Worm (Caenorhabditis elegans) whole organism, L1 larva: ENCODE measurements around the gene Y69H2.17.

ENCODE experiments used
- C16A3.4 ChIP-seq: fragments of 150-350 bp; optimal IDR thresholded peaks from 2 replicates; lab custom pipeline; 2014; ENCODE audit warnings: missing biosample characterization, missing genetic modification characterization
- blmp-1 ChIP-seq: fragments of 150-350 bp; optimal IDR thresholded peaks from 2 replicates; lab custom pipeline; 2014; ENCODE audit warnings: missing biosample characterization, missing genetic modification characterization
- ceh-8 ChIP-seq: fragments of 200-800 bp; sonication (Bioruptor generic); optimal IDR thresholded peaks from 2 replicates; lab custom pipeline; 2018; ENCODE audit warnings: mild to moderate bottlenecking, missing genetic modification characterization, moderate library complexity, missing compliant biosample characterization
- ceh-82 ChIP-seq, 3 experiments: fragments of 150-350 bp in 1 of 3; sonication (generic microtip) in 2 of 3; optimal IDR thresholded peaks; 2 replicates each; lab custom pipeline; 2014 to 2017; ENCODE audit warnings: missing biosample characterization in 3 of 3, missing genetic modification characterization in 3 of 3
- ceh-88 ChIP-seq: fragments of 200-800 bp; sonication (Bioruptor generic); IDR thresholded peaks from 2 replicates; pipeline ENCODE4 v1.3.6; 2022; ENCODE audit warnings: missing genetic modification characterization, missing compliant biosample characterization
- ceh-90 ChIP-seq: sonication (generic microtip); optimal IDR thresholded peaks from 2 replicates; lab custom pipeline; 2016; ENCODE audit warnings: missing genetic modification characterization, missing compliant biosample characterization
- ces-1 ChIP-seq: fragments of 150-350 bp; optimal IDR thresholded peaks from 2 replicates; lab custom pipeline; 2014; ENCODE audit warnings: missing biosample characterization, missing genetic modification reagents, missing genetic modification characterization
- dpl-1 ChIP-seq, 3 experiments: fragments of 150-350 bp in 2 of 3; sonication (generic microtip) in 1 of 3; optimal IDR thresholded peaks; 2 replicates each; lab custom pipeline; 2014 to 2017; ENCODE audit warnings: missing biosample characterization in 3 of 3, missing genetic modification characterization in 3 of 3, missing genetic modification reagents in 3 of 3
- efl-1 ChIP-seq, 4 experiments: fragments of 150-350 bp; optimal IDR thresholded peaks in 3 of 4; peaks in 1 of 4; 1 replicate in 1 of 4; 2 replicates in 3 of 4; lab custom pipeline; 2014; ENCODE audit warnings: missing biosample characterization in 2 of 4, missing genetic modification characterization in 2 of 4, missing genetic modification reagents in 2 of 4
- elt-3 ChIP-seq, 6 experiments: fragments of 150-350 bp in 1 of 6; sonication (generic microtip); optimal IDR thresholded peaks; 2 replicates each; lab custom pipeline; 2017 to 2018; ENCODE audit warnings: missing biosample characterization in 6 of 6, missing genetic modification characterization in 6 of 6, inconsistent platforms in 1 of 6
- grh-1 ChIP-seq: fragments of 200-800 bp; sonication (Bioruptor generic); IDR thresholded peaks from 2 replicates; pipeline ENCODE4 v1.3.6; 2022; ENCODE audit warnings: missing genetic modification reagents, missing genetic modification characterization, missing compliant biosample characterization
- hlh-4 ChIP-seq: sonication (generic microtip); optimal IDR thresholded peaks from 2 replicates; lab custom pipeline; 2016; ENCODE audit warnings: mild to moderate bottlenecking, missing genetic modification characterization, missing compliant biosample characterization
- irx-1 ChIP-seq: sonication (generic microtip); optimal IDR thresholded peaks from 2 replicates; lab custom pipeline; 2016; ENCODE audit warnings: missing genetic modification characterization, missing compliant biosample characterization
- lin-13 ChIP-seq: fragments of 150-350 bp; optimal IDR thresholded peaks from 2 replicates; lab custom pipeline; 2014; ENCODE audit warnings: missing biosample characterization, missing genetic modification reagents, missing genetic modification characterization
- lin-14 ChIP-seq: fragments of 200-800 bp; sonication (Bioruptor generic); optimal IDR thresholded peaks from 2 replicates; lab custom pipeline; 2018; ENCODE audit warnings: mild to moderate bottlenecking, missing genetic modification characterization, moderate library complexity, missing compliant biosample characterization
- lin-35 ChIP-seq, 2 experiments: fragments of 150-350 bp; optimal IDR thresholded peaks; 2 replicates each; lab custom pipeline; 2014; ENCODE audit warnings: missing biosample characterization in 2 of 2, missing genetic modification characterization in 2 of 2, missing genetic modification reagents in 2 of 2
- lir-3 ChIP-seq: sonication (generic microtip); optimal IDR thresholded peaks from 2 replicates; lab custom pipeline; 2016; ENCODE audit warnings: mild to moderate bottlenecking, missing genetic modification characterization, moderate library complexity, missing compliant biosample characterization; ENCODE audit not compliant: poor library complexity
- lsy-2 ChIP-seq, 2 experiments: fragments of 150-350 bp; optimal IDR thresholded peaks; 2 replicates each; lab custom pipeline; 2014; ENCODE audit warnings: missing biosample characterization in 2 of 2, missing genetic modification characterization in 2 of 2
- mdl-1 ChIP-seq, 2 experiments: fragments of 150-350 bp; optimal IDR thresholded peaks; 2 replicates each; lab custom pipeline; 2014 to 2017; ENCODE audit warnings: missing biosample characterization in 2 of 2, missing genetic modification characterization in 2 of 2, inconsistent platforms in 1 of 2
- mep-1 ChIP-seq: fragments of 150-350 bp; optimal IDR thresholded peaks from 2 replicates; lab custom pipeline; 2014; ENCODE audit warnings: missing biosample characterization, missing genetic modification characterization
- nhr-11 ChIP-seq: fragments of 150-350 bp; optimal IDR thresholded peaks from 2 replicates; lab custom pipeline; 2014; ENCODE audit warnings: missing biosample characterization, missing genetic modification characterization
- nhr-12 ChIP-seq: sonication (generic microtip); optimal IDR thresholded peaks from 2 replicates; lab custom pipeline; 2017; ENCODE audit warnings: missing biosample characterization, missing genetic modification characterization
- nhr-19 ChIP-seq: fragments of 200-800 bp; sonication (Bioruptor generic); conservative IDR thresholded peaks from 2 replicates; pipeline ENCODE4 v1.3.6; 2022; ENCODE audit warnings: missing genetic modification characterization, missing compliant biosample characterization
- nhr-20 ChIP-seq: sonication (generic microtip); optimal IDR thresholded peaks from 2 replicates; lab custom pipeline; 2016; ENCODE audit warnings: mild to moderate bottlenecking, missing genetic modification characterization, missing compliant biosample characterization
- nhr-28 ChIP-seq: fragments of 150-350 bp; optimal IDR thresholded peaks from 2 replicates; lab custom pipeline; 2014; ENCODE audit warnings: missing biosample characterization, missing genetic modification characterization
- nhr-47 ChIP-seq: sonication (generic microtip); optimal IDR thresholded peaks from 2 replicates; lab custom pipeline; 2016; ENCODE audit warnings: mild to moderate bottlenecking, missing genetic modification characterization, moderate library complexity, missing compliant biosample characterization
- nhr-77 ChIP-seq: fragments of 150-350 bp; optimal IDR thresholded peaks from 2 replicates; lab custom pipeline; 2014; ENCODE audit warnings: missing biosample characterization, missing genetic modification characterization
- nhr-85 ChIP-seq: sonication (generic microtip); peaks from one replicate; lab custom pipeline; 2016; ENCODE audit warnings: missing genetic modification characterization, inconsistent platforms, missing compliant biosample characterization
- pag-3 ChIP-seq: sonication (generic microtip); optimal IDR thresholded peaks from 2 replicates; lab custom pipeline; 2017; ENCODE audit warnings: missing genetic modification characterization, mild to moderate bottlenecking, missing compliant biosample characterization, antibody characterized with exemption, borderline replicate concordance; ENCODE audit not compliant: insufficient read depth
- skn-1 ChIP-seq: fragments of 150-350 bp; optimal IDR thresholded peaks from 2 replicates; lab custom pipeline; 2014; ENCODE audit warnings: missing biosample characterization, missing genetic modification characterization
- snu-23 ChIP-seq: sonication (generic microtip); optimal IDR thresholded peaks from 2 replicates; lab custom pipeline; 2016; ENCODE audit warnings: missing genetic modification characterization, missing compliant biosample characterization
- tbx-2 ChIP-seq: sonication (generic microtip); optimal IDR thresholded peaks from 2 replicates; lab custom pipeline; 2016; ENCODE audit warnings: missing genetic modification characterization, missing compliant biosample characterization
- unc-130 ChIP-seq: fragments of 150-350 bp; optimal IDR thresholded peaks from 2 replicates; lab custom pipeline; 2017; ENCODE audit warnings: missing biosample characterization, missing genetic modification characterization, inconsistent platforms
- unc-86 ChIP-seq: sonication (generic microtip); optimal IDR thresholded peaks from 2 replicates; lab custom pipeline; 2016; ENCODE audit warnings: missing genetic modification characterization, missing compliant biosample characterization

Y69H2.17 gene

DNA sequence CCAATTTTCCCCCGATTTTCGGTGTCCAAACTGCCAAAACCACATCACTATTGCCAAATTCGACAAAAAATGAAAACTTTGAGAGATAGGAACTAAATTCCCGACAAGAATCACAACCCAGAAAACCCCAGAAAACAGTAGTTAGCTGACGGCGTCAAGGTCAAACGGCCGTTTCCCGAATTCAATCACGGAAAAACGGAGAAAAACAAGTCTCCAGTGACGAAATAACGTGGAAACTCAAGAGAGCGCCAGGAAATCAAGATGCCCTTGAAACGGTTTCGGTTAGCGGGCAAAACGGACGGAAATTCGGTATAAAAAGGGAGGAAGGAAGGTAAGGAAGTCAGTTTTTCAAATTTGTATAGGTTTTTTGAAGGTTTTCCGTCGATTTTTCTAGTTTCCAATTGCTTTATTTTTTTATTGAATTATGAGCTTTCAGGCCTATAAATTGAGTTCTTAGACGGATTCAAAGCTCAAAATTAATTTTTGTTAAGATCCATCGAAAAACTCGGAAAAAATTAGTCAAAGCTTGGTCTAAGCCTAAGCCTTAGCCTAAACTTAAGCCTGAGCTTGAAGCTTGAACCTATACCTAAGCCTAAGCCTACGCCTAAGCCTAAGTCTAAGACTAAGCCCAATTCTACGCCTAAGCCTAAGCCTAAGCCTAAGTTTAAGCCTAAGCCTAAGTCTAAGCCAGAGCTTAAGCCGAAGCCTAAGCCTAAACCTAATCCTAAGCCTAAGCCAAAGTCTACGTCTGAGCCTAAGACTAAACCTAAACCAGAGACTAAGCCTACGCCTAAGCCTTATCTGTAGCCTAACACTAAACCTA lies 47.0 kb upstream of the Y69H2.17 start:
- TF ChIP-seq grh-1 (GFP tag; lab: Robert Waterston, UW) = peak; percentile 49; the same call in 1 of the 2 replicates
- TF ChIP-seq nhr-19 (GFP tag; lab: Robert Waterston, UW) = peak; percentile 40; the same call in 1 of the 2 replicates
- TF ChIP-seq nhr-77 (tag; lab: Kevin White, UChicago) = peak; percentile 45
- TF ChIP-seq lin-35 (GFP tag; optimal IDR thresholded peaks at IDR 0.05; lab: Kevin White, UChicago) = peak in 1 of 2 experiments; percentile 31
- no peak for TF ChIP-seq dpl-1 (GFP tag; optimal IDR thresholded peaks at IDR 0.05; lab: Kevin White, UChicago)
- TF ChIP-seq ces-1 (GFP tag; lab: Kevin White, UChicago) = no peak
- peak; percentile 20 to 50 for TF ChIP-seq lsy-2 (tag; optimal IDR thresholded peaks at IDR 0.05; lab: Kevin White, UChicago)
- TF ChIP-seq unc-130 = no peak
- peak; percentile 81 for TF ChIP-seq lin-14 (GFP tag; lab: Kevin White, UChicago)
- TF ChIP-seq nhr-47 = peak; percentile 32
- peak; percentile 10 for TF ChIP-seq tbx-2
- peak; percentile 59 for TF ChIP-seq snu-23
- TF ChIP-seq blmp-1 (tag; lab: Kevin White, UChicago) = peak; percentile 81
- peak; percentile 19 for TF ChIP-seq skn-1 (tag; lab: Kevin White, UChicago)
- peak; percentile 13 for TF ChIP-seq lin-13 (GFP tag; lab: Kevin White, UChicago)
- peak; percentile 87 for TF ChIP-seq nhr-85
- TF ChIP-seq C16A3.4 (tag; lab: Kevin White, UChicago) = peak; percentile 46
- peak; percentile 42 for TF ChIP-seq mep-1 (tag; lab: Kevin White, UChicago)
- peak in 1 of 2 experiments; percentile 21 for TF ChIP-seq efl-1 (optimal IDR thresholded peaks at IDR 0.05; lab: Kevin White, UChicago)
- peak in 1 of 2 experiments; percentile 45 for TF ChIP-seq efl-1 (GFP tag; optimal IDR thresholded peaks at IDR 0.05 in 1 of 2; lab: Kevin White, UChicago)
- no peak for TF ChIP-seq hlh-4 (tag; lab: Kevin White, UChicago)
- no peak for TF ChIP-seq unc-86
- peak in 1 of 2 experiments; percentile 15 for TF ChIP-seq mdl-1 (tag; optimal IDR thresholded peaks at IDR 0.05; lab: Kevin White, UChicago)
- peak; percentile 8 for TF ChIP-seq irx-1 (tag; lab: Kevin White, UChicago)
- TF ChIP-seq nhr-12 (tag; lab: Kevin White, UChicago) = no peak
- no peak for TF ChIP-seq ceh-82 (tag; optimal IDR thresholded peaks at IDR 0.05; lab: Kevin White, UChicago)
- no peak for TF ChIP-seq nhr-11 (tag; lab: Kevin White, UChicago)
- TF ChIP-seq elt-3 (tag; optimal IDR thresholded peaks at IDR 0.05; lab: Kevin White, UChicago) = peak in 3 of 6 experiments; percentile 36 to 70 (median 66)
- TF ChIP-seq nhr-20 (tag; lab: Kevin White, UChicago) = peak; percentile 58
- peak; percentile 89 for TF ChIP-seq pag-3 (tag; lab: Kevin White, UChicago)

DNA sequence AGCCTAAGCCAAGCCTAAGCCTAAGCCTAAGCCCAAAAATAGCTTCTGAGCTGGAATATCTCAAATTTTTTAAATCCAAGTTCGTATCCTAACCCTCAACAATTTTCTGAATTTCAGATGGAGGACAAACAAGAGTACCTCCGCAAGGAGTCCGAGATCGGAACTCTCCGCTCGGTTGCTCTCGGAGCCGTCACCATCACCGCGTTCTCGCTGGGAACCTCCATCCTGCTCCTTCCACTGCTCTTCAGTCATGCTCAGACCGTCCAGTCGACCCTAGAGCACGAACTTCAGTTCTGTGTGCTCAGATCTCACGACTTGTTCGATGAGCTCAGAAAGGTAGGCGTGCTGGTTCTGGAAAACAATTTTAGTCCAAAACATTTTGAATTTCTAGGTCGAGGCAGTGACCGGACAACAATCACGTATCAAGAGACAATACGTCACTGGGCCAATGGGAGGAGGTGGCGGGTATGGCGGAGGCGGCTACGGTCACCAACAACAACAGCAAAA lies 46.3 kb upstream of the Y69H2.17 start, which contains the start of gene col-42:
Gene col-42, plus strand, starts transcription at position 118 of the 507 bp plus-strand sequence.
- TF ChIP-seq nhr-28 (tag; lab: Kevin White, UChicago) = no peak
- peak; percentile 21; the same call in 1 of the 2 replicates for TF ChIP-seq grh-1 (GFP tag; lab: Robert Waterston, UW)
- TF ChIP-seq ceh-90 = no peak
- no peak for TF ChIP-seq skn-1 (tag; lab: Kevin White, UChicago)
- peak; percentile 31; the same call in 1 of the 2 replicates for TF ChIP-seq ceh-88
- TF ChIP-seq, all 84 proteins: peak for 2

DNA sequence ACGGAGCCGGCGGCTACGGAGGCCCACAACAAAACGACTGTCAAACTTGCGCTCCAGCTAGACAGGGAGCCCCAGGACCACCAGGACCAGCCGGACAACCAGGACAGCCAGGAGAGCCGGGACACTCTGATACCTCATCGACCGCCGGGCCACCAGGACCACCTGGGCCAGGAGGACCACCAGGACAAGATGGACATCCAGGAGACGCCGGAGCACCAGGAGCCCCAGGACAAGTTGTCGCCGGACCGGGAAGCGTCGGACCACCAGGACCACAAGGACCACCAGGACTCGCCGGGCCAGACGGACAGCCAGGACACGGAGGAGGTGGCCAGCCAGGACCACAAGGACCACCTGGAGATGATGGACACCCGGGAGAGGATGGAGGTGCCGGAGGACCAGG lies 45.7 kb upstream of the Y69H2.17 start:
- peak; percentile 51 for TF ChIP-seq ceh-8
- no peak for TF ChIP-seq lir-3 (tag; lab: Kevin White, UChicago)
